Worm (Caenorhabditis elegans): ENCODE data around the gene C06A6.4.
A peak's percentile ranks its signal among the peaks of the same experiment; 100 is the strongest.

ce11 chrIV:7789521-7789949 lies 39.6 kb downstream of the C06A6.4 start, which contains the start of gene imp-3:
- TF ChIP-seq flt-1 (GFP tag; IDR thresholded peaks at IDR 0.05): no peak
- no peak for TF ChIP-seq tbx-37 (GFP tag; conservative IDR thresholded peaks at IDR 0.05)
- TF ChIP-seq F13C5.2 (tag; optimal IDR thresholded peaks at IDR 0.05): no peak
- TF ChIP-seq ama-1 (optimal IDR thresholded peaks at IDR 0.05): peak; percentile 67
- no peak for TF ChIP-seq ceh-36 (tag; optimal IDR thresholded peaks at IDR 0.05)
- no peak for TF ChIP-seq hmbx-1 (tag; optimal IDR thresholded peaks at IDR 0.05)
- no peak for TF ChIP-seq ceh-13 (GFP tag; optimal IDR thresholded peaks at IDR 0.05)
- TF ChIP-seq hnd-1 (tag; optimal IDR thresholded peaks at IDR 0.05): no peak
- 0 out of 2 replicates have a peak, but pooled peaks have one; percentile 21 for TF ChIP-seq sea-1 (GFP tag; conservative IDR thresholded peaks at IDR 0.05)
- no peak for TF ChIP-seq tra-4 (tag; optimal IDR thresholded peaks at IDR 0.05)
- TF ChIP-seq B0310.2 (tag; optimal IDR thresholded peaks at IDR 0.05): no peak
- no peak for TF ChIP-seq scrt-1 (GFP tag; IDR thresholded peaks at IDR 0.05)
- TF ChIP-seq ets-7 (tag; optimal IDR thresholded peaks at IDR 0.05): no peak
- TF ChIP-seq pes-1 (GFP tag; IDR thresholded peaks at IDR 0.05): no peak
